Fruit fly (Drosophila melanogaster): ENCODE data around the gene Sirt7.

Sirt7 gene

DNA sequence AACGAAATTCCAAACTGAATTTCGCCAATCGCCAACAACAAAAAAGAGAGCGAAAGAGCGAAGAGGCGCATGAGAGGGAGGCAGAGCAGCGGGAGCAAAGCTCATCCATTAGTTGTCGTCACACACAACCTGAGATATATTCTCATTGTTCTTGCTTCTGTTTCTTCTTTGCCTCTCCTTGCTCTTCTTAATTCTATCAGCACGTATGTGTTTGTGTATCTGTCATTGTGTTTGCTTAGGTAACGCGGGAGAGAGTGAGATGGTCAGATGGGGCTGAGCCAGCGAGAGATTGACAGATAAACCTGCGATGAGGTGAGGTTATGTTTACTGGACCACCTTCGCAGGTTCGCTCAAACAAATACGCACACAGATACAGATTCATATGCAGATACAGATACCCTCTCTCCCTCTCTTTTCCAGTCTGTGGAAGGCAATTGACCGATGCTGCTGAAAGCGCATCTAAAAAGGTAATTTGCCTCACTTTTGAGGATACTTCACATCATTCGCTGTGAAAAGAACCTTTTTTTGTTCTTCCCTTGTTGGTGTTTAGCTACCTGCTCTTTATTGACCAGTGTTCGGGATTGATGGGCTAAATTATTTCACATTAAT is 18.4 kb downstream of the Sirt7 start:
- TF ChIP-seq CG4282 (GFP tag; optimal IDR thresholded peaks at IDR 0.05) (no peak), sens-2 (GFP tag; IDR thresholded peaks at IDR 0.05) (no peak), CG8359 (GFP tag; optimal IDR thresholded peaks at IDR 0.05; ENCODE audit: borderline replicate concordance) (no peak), aop (GFP tag; IDR thresholded peaks at IDR 0.05) (no peak), jigr1 (GFP tag; IDR thresholded peaks at IDR 0.05) (no peak), HLH54F (GFP tag; optimal IDR thresholded peaks at IDR 0.05) (no peak), Hr51 (GFP tag; optimal IDR thresholded peaks at IDR 0.05) (no peak), CG10209 (GFP tag; optimal IDR thresholded peaks at IDR 0.05) (no peak), CG1832 (GFP tag; optimal IDR thresholded peaks at IDR 0.05) (peak; percentile 37), corto (GFP tag; optimal IDR thresholded peaks at IDR 0.05) (no peak), CG7928 (GFP tag; optimal IDR thresholded peaks at IDR 0.05) (no peak), CG11560 (tag; IDR thresholded peaks at IDR 0.05) (no peak), repo (GFP tag; optimal IDR thresholded peaks at IDR 0.05) (no peak), CG15269 (tag; optimal IDR thresholded peaks at IDR 0.05) (no peak), CG4404 (GFP tag; IDR thresholded peaks at IDR 0.05) (no peak), chn (GFP tag; optimal IDR thresholded peaks at IDR 0.05) (no peak), seq (GFP tag; IDR thresholded peaks at IDR 0.05) (no peak), Mrtf (GFP tag; IDR thresholded peaks at IDR 0.05) (no peak), Sox100B (GFP tag; optimal IDR thresholded peaks at IDR 0.05) (no peak), Eip74EF (GFP tag; optimal IDR thresholded peaks at IDR 0.05) (no peak), ERR (GFP tag; optimal IDR thresholded peaks at IDR 0.05) (no peak), ssp (GFP tag; IDR thresholded peaks at IDR 0.05) (no peak), Spps (tag; optimal IDR thresholded peaks at IDR 0.05) (no peak), oc (tag; optimal IDR thresholded peaks at IDR 0.05) (no peak), Myb (GFP tag; optimal IDR thresholded peaks at IDR 0.05) (no peak), gt (GFP tag; IDR thresholded peaks at IDR 0.05) (no peak), CG13296 (GFP tag; optimal IDR thresholded peaks at IDR 0.05) (no peak), exex (tag; optimal IDR thresholded peaks at IDR 0.05) (no peak), B-H1 (GFP tag; IDR thresholded peaks at IDR 0.05) (no peak), crol (GFP tag; IDR thresholded peaks at IDR 0.05) (peak; percentile 75), Ets65A (GFP tag) (peak; percentile 49), ind (GFP tag; optimal IDR thresholded peaks at IDR 0.05) (no peak), CG17612 (GFP tag; IDR thresholded peaks at IDR 0.05) (no peak), schlank (tag; optimal IDR thresholded peaks at IDR 0.05) (no peak), CG33557 (GFP tag; optimal IDR thresholded peaks at IDR 0.05) (peak; percentile 27), gce (GFP tag; IDR thresholded peaks at IDR 0.05) (no peak), Oaz (GFP tag; IDR thresholded peaks at IDR 0.05) (no peak), CG10462 (GFP tag; optimal IDR thresholded peaks at IDR 0.05) (no peak), slou (GFP tag; optimal IDR thresholded peaks at IDR 0.05) (no peak), danr (GFP tag; IDR thresholded peaks at IDR 0.05) (no peak), CG2889 (GFP tag; IDR thresholded peaks at IDR 0.05) (no peak), CG8388 (GFP tag; optimal IDR thresholded peaks at IDR 0.05) (no peak), CG6854 (GFP tag; optimal IDR thresholded peaks at IDR 0.05) (no peak), fru (optimal IDR thresholded peaks at IDR 0.05) (no peak), crp (GFP tag; optimal IDR thresholded peaks at IDR 0.05) (no peak), CG10565 (GFP tag; optimal IDR thresholded peaks at IDR 0.05) (no peak), CG43689 (GFP tag; IDR thresholded peaks at IDR 0.05) (no peak), wdn (GFP tag; IDR thresholded peaks at IDR 0.05) (no peak), ara (GFP tag; IDR thresholded peaks at IDR 0.05) (no peak), crc (GFP tag; optimal IDR thresholded peaks at IDR 0.05) (no peak), hkb (optimal IDR thresholded peaks at IDR 0.05) (no peak), hkb (GFP tag; IDR thresholded peaks at IDR 0.05) (no peak), E2f1 (GFP tag; IDR thresholded peaks at IDR 0.05) (no peak)

All from whole organism, embryonic.